Worm (Caenorhabditis elegans): ENCODE measurements around the gene sfxn-5.
A peak's percentile ranks its signal among the peaks of the same experiment; 100 is the strongest.

DNA sequence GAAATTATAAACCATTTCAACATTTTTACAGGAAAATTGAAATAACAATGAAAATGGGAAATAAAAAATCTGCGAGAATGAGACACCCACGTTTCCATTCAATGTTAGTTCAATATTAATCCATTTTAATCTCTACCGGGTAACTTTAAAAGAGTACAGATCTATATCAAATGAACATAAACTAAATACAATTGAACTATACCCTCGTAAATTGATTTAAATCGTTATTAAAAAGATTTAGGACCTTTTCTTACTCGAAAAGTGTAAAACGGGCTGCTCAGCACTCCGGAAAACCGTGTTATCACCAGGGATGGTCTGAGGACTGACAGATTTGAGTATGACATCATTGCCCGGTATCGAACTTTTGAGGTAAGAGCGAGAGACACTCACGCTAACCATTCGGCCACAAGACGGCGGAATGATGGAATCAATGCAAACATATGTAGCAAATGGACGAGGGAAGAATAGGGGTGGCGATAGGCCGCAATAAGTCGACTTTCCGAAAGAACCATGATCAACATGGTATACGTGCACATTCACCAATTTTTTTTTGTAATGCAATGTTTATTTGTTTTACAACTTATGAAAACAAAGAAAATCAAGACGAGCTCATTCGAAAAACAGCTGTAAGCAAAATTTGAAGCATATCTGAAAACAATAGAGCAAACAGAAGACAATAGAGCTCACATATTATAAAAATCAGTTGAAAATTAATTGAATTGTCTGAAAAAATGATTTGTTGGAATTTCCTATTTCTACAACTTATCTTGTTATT lies 2.3 kb upstream of the sfxn-5 start, which contains the start of the genes chst-1 and C41C4.9:
- TF ChIP-seq unc-86 (tag; optimal IDR thresholded peaks at IDR 0.05), result no peak
- TF ChIP-seq aly-2 (tag; optimal IDR thresholded peaks at IDR 0.05), result peak; percentile 37
- TF ChIP-seq fkh-8 (tag; optimal IDR thresholded peaks at IDR 0.05), result no peak
- TF ChIP-seq lsy-2 (tag; optimal IDR thresholded peaks at IDR 0.05), result peak; percentile 57 to 77
- no peak for TF ChIP-seq lin-15B (tag; optimal IDR thresholded peaks at IDR 0.05)
- TF ChIP-seq blmp-1 (tag; optimal IDR thresholded peaks at IDR 0.05), result peak; percentile 39
- TF ChIP-seq mdl-1 (tag; optimal IDR thresholded peaks at IDR 0.05), result peak in 1 of 2 experiments; percentile 79
- TF ChIP-seq lir-3 (tag; optimal IDR thresholded peaks at IDR 0.05; ENCODE audit: poor library complexity), result no peak

Measured in whole organism, L1 larva.